Worm (Caenorhabditis elegans) whole organism, L4/young adult: ENCODE measurements around the gene exos-7.

Experiments used
- dao-5 ChIP-seq: sonication (generic microtip); optimal IDR thresholded peaks from 2 replicates; lab custom pipeline; 2016; ENCODE audit warnings: missing genotype, missing genetic modification characterization, moderate library complexity, missing compliant biosample characterization
- him-1 ChIP-seq: sonication (generic microtip); optimal IDR thresholded peaks from 2 replicates; lab custom pipeline; 2016; ENCODE audit warnings: missing genotype, missing genetic modification reagents, missing genetic modification characterization, missing compliant biosample characterization

DNA sequence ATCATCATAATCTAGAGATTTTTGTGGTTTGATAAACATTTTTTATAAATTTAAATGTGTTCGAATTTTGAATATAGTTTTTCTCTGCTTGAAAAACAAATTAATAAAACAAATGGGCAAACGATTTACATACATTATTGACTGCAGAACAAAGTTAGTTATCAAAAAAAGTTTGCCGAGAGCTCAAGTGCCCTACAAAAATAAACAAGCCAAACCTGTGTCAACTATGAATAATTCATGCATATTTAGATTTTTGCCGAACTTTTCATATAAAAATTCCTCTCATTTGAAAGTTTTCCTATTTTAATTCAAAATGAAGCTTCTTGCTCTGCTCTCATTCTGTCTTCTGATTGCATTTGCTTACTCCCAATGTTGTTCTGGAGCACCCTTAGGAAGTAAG is 22.8 kb upstream of the exos-7 start, which contains the start of gene sshk-1:
- no peak for TF ChIP-seq him-1 (tag; lab: Kevin White, UChicago)
- TF ChIP-seq dao-5 = no peak
